Worm (Caenorhabditis elegans) whole organism, L3 larva: ENCODE measurements around the gene C34C12.9.
"Not testable (repeated sequence)": the region's sequence is repeated elsewhere in the genome, so short reads cannot be mapped to it uniquely, and the experiment has no call there.

ENCODE experiments used
- aly-2 ChIP-seq: fragments of 150-350 bp; optimal IDR thresholded peaks from 2 replicates; lab custom pipeline; 2014; ENCODE audit warnings: missing biosample characterization, missing genetic modification characterization
- ceh-16 ChIP-seq: sonication (generic microtip); optimal IDR thresholded peaks from 2 replicates; lab custom pipeline; 2017; ENCODE audit warnings: missing biosample characterization, missing genetic modification characterization
- ceh-28 ChIP-seq: fragments of 150-350 bp; optimal IDR thresholded peaks from 2 replicates; lab custom pipeline; 2014; ENCODE audit warnings: missing biosample characterization, missing genetic modification reagents, missing genetic modification characterization
- ceh-82 ChIP-seq: fragments of 150-350 bp; optimal IDR thresholded peaks from 2 replicates; lab custom pipeline; 2014; ENCODE audit warnings: missing biosample characterization, missing genetic modification characterization
- egl-27 ChIP-seq: sonication (generic microtip); optimal IDR thresholded peaks from 4 replicates; lab custom pipeline; 2017; ENCODE audit warnings: missing biosample characterization, missing genetic modification reagents, missing genetic modification characterization
- egl-5 ChIP-seq: fragments of 150-350 bp; optimal IDR thresholded peaks from 2 replicates; lab custom pipeline; 2017; ENCODE audit warnings: missing biosample characterization, missing genetic modification reagents, missing genetic modification characterization, inconsistent platforms
- elt-1 ChIP-seq: fragments of 150-350 bp; optimal IDR thresholded peaks from 2 replicates; lab custom pipeline; 2014; ENCODE audit warnings: missing biosample characterization, missing genetic modification characterization
- elt-2 ChIP-seq: sonication (generic microtip); optimal IDR thresholded peaks from 2 replicates; lab custom pipeline; 2016; ENCODE audit warnings: missing genetic modification reagents, mild to moderate bottlenecking, missing genetic modification characterization, missing compliant biosample characterization
- elt-3 ChIP-seq, 3 experiments: fragments of 150-350 bp in 1 of 3; sonication (generic microtip) in 2 of 3; optimal IDR thresholded peaks; 2 replicates in 2 of 3; 4 replicates in 1 of 3; lab custom pipeline; 2014 to 2017; ENCODE audit warnings: missing biosample characterization in 3 of 3, missing genetic modification characterization in 3 of 3
- eor-1 ChIP-seq, 2 experiments: fragments of 150-350 bp; optimal IDR thresholded peaks; 2 replicates each; lab custom pipeline; 2014 to 2018; ENCODE audit warnings: missing biosample characterization in 2 of 2, missing genetic modification characterization in 2 of 2
- fkh-10 ChIP-seq: sonication (generic microtip); optimal IDR thresholded peaks from 2 replicates; lab custom pipeline; 2017; ENCODE audit warnings: missing biosample characterization, missing genetic modification reagents, missing genetic modification characterization
- fos-1 ChIP-seq: fragments of 150-350 bp; optimal IDR thresholded peaks from 2 replicates; lab custom pipeline; 2014; ENCODE audit warnings: missing biosample characterization, missing genetic modification characterization
- hmg-11 ChIP-seq: sonication (generic microtip); optimal IDR thresholded peaks from 2 replicates; lab custom pipeline; 2016; ENCODE audit warnings: missing genetic modification characterization, missing compliant biosample characterization
- lin-15B ChIP-seq: fragments of 150-350 bp; optimal IDR thresholded peaks from 2 replicates; lab custom pipeline; 2014; ENCODE audit warnings: missing biosample characterization, missing genetic modification characterization
- lin-39 ChIP-seq: fragments of 150-350 bp; optimal IDR thresholded peaks from 2 replicates; lab custom pipeline; 2018; ENCODE audit warnings: missing biosample characterization, missing genetic modification reagents, missing genetic modification characterization
- mdl-1 ChIP-seq: fragments of 150-350 bp; optimal IDR thresholded peaks from 2 replicates; lab custom pipeline; 2014; ENCODE audit warnings: missing biosample characterization, missing genetic modification characterization
- nfya-1 ChIP-seq: sonication (generic microtip); optimal IDR thresholded peaks from 2 replicates; lab custom pipeline; 2017; ENCODE audit warnings: missing genetic modification characterization, mild to moderate bottlenecking, missing compliant biosample characterization, antibody characterized with exemption, moderate library complexity; ENCODE audit not compliant: insufficient read depth
- nhr-23 ChIP-seq: fragments of 150-350 bp; optimal IDR thresholded peaks from 2 replicates; lab custom pipeline; 2014; ENCODE audit warnings: missing biosample characterization, missing genetic modification reagents, missing genetic modification characterization
- nhr-237 ChIP-seq: fragments of 150-350 bp; optimal IDR thresholded peaks from 2 replicates; lab custom pipeline; 2014; ENCODE audit warnings: missing biosample characterization, missing genetic modification characterization
- nhr-25 ChIP-seq: sonication (generic microtip); optimal IDR thresholded peaks from 2 replicates; lab custom pipeline; 2017; ENCODE audit warnings: missing biosample characterization, missing genetic modification characterization
- nhr-43 ChIP-seq: sonication (generic microtip); optimal IDR thresholded peaks from 2 replicates; lab custom pipeline; 2016; ENCODE audit warnings: mild to moderate bottlenecking, missing genetic modification characterization, missing compliant biosample characterization; ENCODE audit not compliant: poor library complexity, severe bottlenecking
- nhr-76 ChIP-seq: fragments of 150-350 bp; sonication (generic microtip); optimal IDR thresholded peaks from 5 replicates; lab custom pipeline; 2014; ENCODE audit warnings: missing biosample characterization, missing genetic modification characterization
- nhr-77 ChIP-seq: fragments of 150-350 bp; optimal IDR thresholded peaks from 2 replicates; lab custom pipeline; 2014; ENCODE audit warnings: missing biosample characterization, missing genetic modification characterization
- pha-4 ChIP-seq: fragments of 150-350 bp; optimal IDR thresholded peaks from 2 replicates; lab custom pipeline; 2014; ENCODE audit warnings: missing biosample characterization, missing genetic modification reagents, missing genetic modification characterization
- pqm-1 ChIP-seq: fragments of 150-350 bp; optimal IDR thresholded peaks from 2 replicates; lab custom pipeline; 2017; ENCODE audit warnings: missing biosample characterization, missing genetic modification characterization, inconsistent platforms
- sea-2 ChIP-seq: fragments of 150-350 bp; sonication (generic microtip); optimal IDR thresholded peaks from 4 replicates; lab custom pipeline; 2014; ENCODE audit warnings: missing biosample characterization, missing genetic modification reagents, missing genetic modification characterization
- skn-1 ChIP-seq: fragments of 150-350 bp; optimal IDR thresholded peaks from 2 replicates; lab custom pipeline; 2014; ENCODE audit warnings: missing biosample characterization, missing genetic modification characterization
- unc-39 ChIP-seq: sonication (generic microtip); optimal IDR thresholded peaks from 4 replicates; lab custom pipeline; 2017; ENCODE audit warnings: missing biosample characterization, missing genetic modification characterization
- zag-1 ChIP-seq: fragments of 150-350 bp; optimal IDR thresholded peaks from 2 replicates; lab custom pipeline; 2014; ENCODE audit warnings: missing biosample characterization, missing genetic modification characterization
- ztf-11 ChIP-seq: fragments of 150-350 bp; optimal IDR thresholded peaks from 2 replicates; lab custom pipeline; 2014; ENCODE audit warnings: missing biosample characterization, missing genetic modification characterization

The C34C12.9 gene

ce11 chrIII:3454045-3454444 is 21.3 kb downstream of the C34C12.9 start, which contains the start of gene C34C12.1:
TSS of gene C34C12.1 (plus strand) at chrIII:3454345.
- TF ChIP-seq zag-1, lin-15B, elt-2 (tag; lab: Kevin White, UChicago): not testable (repeated sequence)
- TF ChIP-seq, all 47 proteins: peak for 0; not testable (repeated sequence) for 47

- TF ChIP-seq fkh-10 (GFP tag; lab: Kevin White, UChicago); fos-1 (tag; lab: Kevin White, UChicago); mdl-1 (tag; lab: Kevin White, UChicago): not testable (repeated sequence)
Measured at ce11 chrIII:3453486-3453885, 21.8 kb downstream of the C34C12.9 start, which contains the start of gene C34C12.2. TSS of gene C34C12.2 (plus strand) at chrIII:3453786.

- TF ChIP-seq unc-39 (tag; lab: Kevin White, UChicago) (no peak), pqm-1 (no peak), lin-15B (tag; lab: Kevin White, UChicago) (peak; percentile 5)
Measured at ce11 chrIII:3452563-3453210, 22.6 kb downstream of the C34C12.9 start, which contains the start of the genes K01A11.3 and C34C12.12. TSS of gene K01A11.3 (minus strand) at chrIII:3452613. TSS of gene C34C12.12 (plus strand) at chrIII:3453194.

- TF ChIP-seq egl-27 (tag; lab: Kevin White, UChicago) (no peak), ceh-16 (no peak), nhr-237 (tag; lab: Kevin White, UChicago) (no peak)
- TF ChIP-seq, all 47 proteins: peak for 0
Measured at ce11 chrIII:3444139-3444538, 31.2 kb downstream of the C34C12.9 start, which contains the start of gene spe-41. TSS of gene spe-41 (minus strand) at chrIII:3444210.

ce11 chrIII:3437139-3437538 is 38.2 kb downstream of the C34C12.9 start:
- TF ChIP-seq elt-1 (tag; lab: Kevin White, UChicago) (peak; percentile 20), egl-5 (tag; lab: Kevin White, UChicago) (peak; percentile 86), eor-1 (tag; optimal IDR thresholded peaks at IDR 0.05; lab: Kevin White, UChicago) (no peak), nfya-1 (tag; lab: Kevin White, UChicago) (peak; percentile 36), lin-39 (tag; lab: Kevin White, UChicago) (peak; percentile 86)

ce11 chrIII:3435152-3435551 is 40.2 kb downstream of the C34C12.9 start:
- no peak for TF ChIP-seq pha-4 (tag; lab: Kevin White, UChicago)
- TF ChIP-seq ceh-28 (tag; lab: Kevin White, UChicago) = peak; percentile 61
- TF ChIP-seq elt-1 (tag; lab: Kevin White, UChicago) = no peak
- TF ChIP-seq skn-1 = no peak
- TF ChIP-seq sea-2 (GFP tag; lab: Kevin White, UChicago) = no peak
- no peak for TF ChIP-seq egl-5 (tag; lab: Kevin White, UChicago)
- peak; percentile 4 to 89 (median 28) for TF ChIP-seq elt-3 (tag; optimal IDR thresholded peaks at IDR 0.05; lab: Kevin White, UChicago)
- TF ChIP-seq hmg-11 (tag; lab: Kevin White, UChicago) = no peak
- TF ChIP-seq ceh-82 (tag; lab: Kevin White, UChicago) = no peak
- no peak for TF ChIP-seq ztf-11
- no peak for TF ChIP-seq aly-2
- no peak for TF ChIP-seq lin-39 (tag; lab: Kevin White, UChicago)
- peak; percentile 61 for TF ChIP-seq nhr-43 (tag; lab: Kevin White, UChicago)
- no peak for TF ChIP-seq nhr-76 (tag; lab: Kevin White, UChicago)
- peak; percentile 23 for TF ChIP-seq pqm-1
- TF ChIP-seq nhr-77 (tag; lab: Kevin White, UChicago) = no peak
- TF ChIP-seq elt-2 (tag; lab: Kevin White, UChicago) = peak; percentile 51
- peak; percentile 88 for TF ChIP-seq nhr-23 (tag; lab: Kevin White, UChicago)
- TF ChIP-seq nhr-25 = no peak
